Fruit fly (Drosophila melanogaster) whole organism, embryonic: Measurements from ENCODE around the gene CG42699.

Experiments
- Ada2b ChIP-seq: fragments of 200-800 bp; sonication (Bioruptor generic); IDR thresholded peaks from 2 replicates; pipeline ENCODE4 v1.3.6; 2022; ENCODE audit warnings: missing biosample characterization, missing genetic modification characterization
- B-H2 ChIP-seq: fragments of 200-800 bp; sonication (Bioruptor generic); optimal IDR thresholded peaks from 2 replicates; lab custom pipeline; 2018; ENCODE audit warnings: missing biosample characterization, mild to moderate bottlenecking, missing genetic modification characterization
- BEAF-32 ChIP-seq: fragments of 200-800 bp; sonication (Bioruptor generic); optimal IDR thresholded peaks from 3 replicates; lab custom pipeline; 2017; ENCODE audit warnings: missing biosample characterization, missing genetic modification characterization, mild to moderate bottlenecking, moderate library complexity, missing genetic modification reagents
- Bteb2 ChIP-seq: fragments of 200-800 bp; sonication (Bioruptor generic); optimal IDR thresholded peaks from 2 replicates; lab custom pipeline; 2016; ENCODE audit warnings: missing biosample characterization, missing genetic modification characterization
- CG11504 ChIP-seq: fragments of 200-800 bp; sonication (Bioruptor generic); optimal IDR thresholded peaks from 3 replicates; lab custom pipeline; 2019; ENCODE audit warnings: missing biosample characterization, mild to moderate bottlenecking, missing genetic modification characterization, moderate library complexity
- CG12744 ChIP-seq: fragments of 200-800 bp; sonication (Bioruptor generic); optimal IDR thresholded peaks from 2 replicates; lab custom pipeline; 2016; ENCODE audit warnings: missing biosample characterization, missing genetic modification characterization
- CG13624 ChIP-seq: fragments of 200-800 bp; sonication (Bioruptor generic); optimal IDR thresholded peaks from 2 replicates; lab custom pipeline; 2016; ENCODE audit warnings: missing biosample characterization, missing genetic modification characterization
- CG13894 ChIP-seq: fragments of 200-800 bp; sonication (Bioruptor generic); optimal IDR thresholded peaks from 3 replicates; lab custom pipeline; 2018; ENCODE audit warnings: missing biosample characterization, mild to moderate bottlenecking, missing genetic modification characterization, moderate library complexity
- CG14050 ChIP-seq: fragments of 200-800 bp; sonication (Bioruptor generic); IDR thresholded peaks from 3 replicates; pipeline ENCODE4 v1.3.6; 2022; ENCODE audit warnings: missing biosample characterization, missing genetic modification characterization
- CG15269 ChIP-seq: fragments of 200-800 bp; sonication (Bioruptor generic); optimal IDR thresholded peaks from 2 replicates; lab custom pipeline; 2018; ENCODE audit warnings: missing biosample characterization, mild to moderate bottlenecking, missing genetic modification characterization, moderate library complexity
- CG15514 ChIP-seq: fragments of 200-800 bp; sonication (Bioruptor generic); optimal IDR thresholded peaks from 3 replicates; lab custom pipeline; 2017; ENCODE audit warnings: missing biosample characterization, missing genetic modification characterization, mild to moderate bottlenecking, moderate library complexity, missing genetic modification reagents
- CG1602 ChIP-seq: fragments of 200-800 bp; sonication (Bioruptor generic); optimal IDR thresholded peaks from 3 replicates; lab custom pipeline; 2016; ENCODE audit warnings: missing biosample characterization, missing genetic modification characterization
- CG16815 ChIP-seq: fragments of 200-800 bp; sonication (Bioruptor generic); optimal IDR thresholded peaks from 3 replicates; lab custom pipeline; 2017; ENCODE audit warnings: missing biosample characterization, mild to moderate bottlenecking, missing genetic modification characterization
- CG17912 ChIP-seq: fragments of 200-800 bp; sonication (Bioruptor generic); optimal IDR thresholded peaks from 2 replicates; lab custom pipeline; 2018; ENCODE audit warnings: missing biosample characterization, mild to moderate bottlenecking, missing genetic modification characterization
- CG18764 ChIP-seq: fragments of 200-800 bp; sonication (Bioruptor generic); optimal IDR thresholded peaks from 3 replicates; lab custom pipeline; 2016; ENCODE audit warnings: missing biosample characterization, missing genetic modification characterization
- CG31224 ChIP-seq: fragments of 200-800 bp; sonication (Bioruptor generic); IDR thresholded peaks from 2 replicates; pipeline ENCODE4 v1.3.6; 2022; ENCODE audit warnings: missing biosample characterization, missing genetic modification characterization
- CG4282 ChIP-seq: fragments of 200-800 bp; sonication (Bioruptor generic); optimal IDR thresholded peaks from 2 replicates; lab custom pipeline; 2016; ENCODE audit warnings: missing biosample characterization, missing genetic modification characterization
- CG6654 ChIP-seq: fragments of 200-800 bp; sonication (Bioruptor generic); optimal IDR thresholded peaks from 2 replicates; lab custom pipeline; 2017; ENCODE audit warnings: missing biosample characterization, mild to moderate bottlenecking, missing genetic modification characterization
- CG6854 ChIP-seq: fragments of 200-800 bp; sonication (Bioruptor generic); optimal IDR thresholded peaks from 3 replicates; lab custom pipeline; 2017; ENCODE audit warnings: missing biosample characterization, mild to moderate bottlenecking, missing genetic modification characterization
- CG9817 ChIP-seq: fragments of 200-800 bp; sonication (Bioruptor generic); optimal IDR thresholded peaks from 2 replicates; lab custom pipeline; 2018; ENCODE audit warnings: missing biosample characterization, mild to moderate bottlenecking, missing genetic modification characterization, moderate library complexity
- Dref ChIP-seq: fragments of 200-800 bp; sonication (Bioruptor generic); IDR thresholded peaks from 2 replicates; pipeline ENCODE4 v1.3.6; 2022; ENCODE audit warnings: missing biosample characterization, missing genetic modification characterization
- Elba2 ChIP-seq: fragments of 200-800 bp; sonication (Bioruptor generic); optimal IDR thresholded peaks from 3 replicates; lab custom pipeline; 2016; ENCODE audit warnings: missing biosample characterization, missing genetic modification characterization
- Fer2 ChIP-seq: fragments of 200-800 bp; sonication (Bioruptor generic); optimal IDR thresholded peaks from 2 replicates; lab custom pipeline; 2018; ENCODE audit warnings: missing biosample characterization, mild to moderate bottlenecking, missing genetic modification characterization, moderate library complexity
- GATAe ChIP-seq: fragments of 200-800 bp; sonication (Bioruptor generic); conservative IDR thresholded peaks from 2 replicates; pipeline ENCODE4 v1.3.6; 2022; ENCODE audit warnings: missing biosample characterization, missing genetic modification characterization
- Gsc ChIP-seq: fragments of 200-800 bp; sonication (Bioruptor generic); IDR thresholded peaks from 2 replicates; pipeline ENCODE4 v1.3.6; 2022; ENCODE audit warnings: missing biosample characterization, missing genetic modification characterization
- Hand ChIP-seq: fragments of 200-800 bp; sonication (Bioruptor generic); optimal IDR thresholded peaks from 2 replicates; lab custom pipeline; 2017; ENCODE audit warnings: mild to moderate bottlenecking, missing biosample characterization, missing genetic modification reagents, missing genetic modification characterization
- HmgD ChIP-seq: fragments of 200-800 bp; sonication (Bioruptor generic); optimal IDR thresholded peaks from 3 replicates; lab custom pipeline; 2016; ENCODE audit warnings: missing biosample characterization, missing genetic modification characterization
- Hr78 ChIP-seq, 2 experiments: fragments of 200-800 bp in 1 of 2; fragments of >200 bp in 1 of 2; sonication (Bioruptor generic) in 1 of 2; optimal IDR thresholded peaks; 2 replicates each; lab custom pipeline; 2017 to 2019; ENCODE audit warnings: missing biosample characterization in 2 of 2, missing genetic modification characterization in 2 of 2, mild to moderate bottlenecking in 1 of 2, moderate library complexity in 1 of 2
- Mad ChIP-seq: fragments of 200-800 bp; sonication (Bioruptor generic); optimal IDR thresholded peaks from 2 replicates; lab custom pipeline; 2016; ENCODE audit warnings: missing biosample characterization, missing genetic modification characterization
- Pdp1 ChIP-seq, 2 experiments: fragments of 200-800 bp; sonication (Bioruptor generic); optimal IDR thresholded peaks; 3 replicates each; lab custom pipeline; 2016; ENCODE audit warnings: missing biosample characterization in 2 of 2, missing genetic modification characterization in 2 of 2, mild to moderate bottlenecking in 1 of 2, moderate library complexity in 1 of 2
- Ravus ChIP-seq: fragments of 200-800 bp; sonication (Bioruptor generic); IDR thresholded peaks from 2 replicates; pipeline ENCODE4 v1.3.6; 2022; ENCODE audit warnings: missing biosample characterization, missing genetic modification characterization
- Stat92E ChIP-seq, 3 experiments: fragments of >200 bp in 2 of 3; fragments of 200-800 bp in 1 of 3; sonication (Bioruptor generic) in 1 of 3; optimal IDR thresholded peaks; 2 replicates each; lab custom pipeline; 2017 to 2019; ENCODE audit warnings: missing biosample characterization in 3 of 3, missing genetic modification characterization in 3 of 3, mild to moderate bottlenecking in 1 of 3, moderate library complexity in 1 of 3
- TFAM ChIP-seq: fragments of 200-800 bp; sonication (Bioruptor generic); optimal IDR thresholded peaks from 2 replicates; lab custom pipeline; 2017; ENCODE audit warnings: missing biosample characterization, missing genetic modification characterization, inconsistent platforms
- dan ChIP-seq: fragments of 200-800 bp; sonication (Bioruptor generic); IDR thresholded peaks from 2 replicates; pipeline ENCODE4 v1.3.6; 2022; ENCODE audit warnings: missing biosample characterization, missing genetic modification characterization
- exex ChIP-seq: fragments of 200-800 bp; sonication (Bioruptor generic); optimal IDR thresholded peaks from 4 replicates; lab custom pipeline; 2018; ENCODE audit warnings: missing biosample characterization, mild to moderate bottlenecking, missing genetic modification characterization, moderate library complexity
- fd64A ChIP-seq: fragments of 200-800 bp; sonication (Bioruptor generic); optimal IDR thresholded peaks from 3 replicates; lab custom pipeline; 2018; ENCODE audit warnings: missing biosample characterization, mild to moderate bottlenecking, missing genetic modification characterization
- gcm ChIP-seq: fragments of 200-800 bp; sonication (Bioruptor generic); optimal IDR thresholded peaks from 2 replicates; lab custom pipeline; 2019; ENCODE audit warnings: missing biosample characterization, mild to moderate bottlenecking, missing genetic modification characterization, moderate library complexity
- grn ChIP-seq: fragments of 200-800 bp; sonication (Bioruptor generic); optimal IDR thresholded peaks from 3 replicates; lab custom pipeline; 2017; ENCODE audit warnings: missing biosample characterization, missing genetic modification characterization
- lbe ChIP-seq: fragments of 200-800 bp; sonication (Bioruptor generic); optimal IDR thresholded peaks from 2 replicates; lab custom pipeline; 2016; ENCODE audit warnings: missing biosample characterization, mild to moderate bottlenecking, missing genetic modification characterization
- odd ChIP-seq: fragments of 200-800 bp; sonication (Bioruptor generic); optimal IDR thresholded peaks from 2 replicates; lab custom pipeline; 2017; ENCODE audit warnings: missing biosample characterization, mild to moderate bottlenecking, missing genetic modification characterization
- peb ChIP-seq: fragments of 200-800 bp; sonication (Bioruptor generic); IDR thresholded peaks from 2 replicates; pipeline ENCODE4 v1.3.6; 2022; ENCODE audit warnings: missing biosample characterization, missing genetic modification characterization
- sima ChIP-seq: fragments of 200-800 bp; sonication (Bioruptor generic); optimal IDR thresholded peaks from 2 replicates; lab custom pipeline; 2016; ENCODE audit warnings: missing biosample characterization, missing genetic modification characterization
- slbo ChIP-seq: fragments of 200-800 bp; sonication (Bioruptor generic); IDR thresholded peaks from 2 replicates; pipeline ENCODE4 v1.3.6; 2022; ENCODE audit warnings: missing biosample characterization, missing genetic modification characterization
- so ChIP-seq: fragments of 200-800 bp; sonication (Bioruptor generic); IDR thresholded peaks from 3 replicates; pipeline ENCODE4 v1.3.6; 2022; ENCODE audit warnings: missing biosample characterization, missing genetic modification characterization
- sug ChIP-seq: fragments of 200-800 bp; optimal IDR thresholded peaks from 2 replicates; lab custom pipeline; 2019; ENCODE audit warnings: missing biosample characterization, mild to moderate bottlenecking, missing genetic modification characterization, moderate library complexity

Gene CG42699

dm6 chrX:5724744-5725185 lies 39.6 kb upstream of the CG42699 start (continued):
- TF ChIP-seq Stat92E (GFP tag; optimal IDR thresholded peaks at IDR 0.05; lab: Kevin White, UChicago) (no peak), CG15269 (tag; lab: Kevin White, UChicago) (peak; percentile 33)

DNA sequence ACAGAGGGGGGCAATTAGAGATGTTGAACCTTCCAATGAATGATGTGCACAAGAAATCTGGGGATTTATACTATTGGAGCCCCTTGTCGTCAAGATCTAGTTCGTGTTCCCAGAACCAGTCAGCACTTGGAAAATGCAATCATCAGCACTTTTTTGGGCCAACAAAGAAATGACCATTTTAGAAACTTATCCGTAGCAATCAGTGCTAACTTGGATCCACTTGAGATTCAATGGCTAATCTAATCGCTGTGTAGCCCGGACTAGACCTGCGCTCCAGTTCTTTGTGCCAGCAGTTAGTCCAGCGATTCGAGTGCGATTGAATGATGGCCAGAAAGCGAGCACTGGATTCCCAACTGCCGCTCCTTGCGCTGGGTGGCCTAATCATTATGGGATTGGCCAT lies 31.9 kb upstream of the CG42699 start, which contains the start of gene CG15773:
TSS of gene CG15773 (plus strand) at position 301 of the 400 bp plus-strand sequence.
- no peak for TF ChIP-seq sug (tag; lab: Kevin White, UChicago)
- TF ChIP-seq grn: peak; percentile 26
- TF ChIP-seq Ada2b (GFP tag; lab: Robert Waterston, UW): no peak
- peak; percentile 8 for TF ChIP-seq exex (tag; lab: Kevin White, UChicago)
- TF ChIP-seq Hr78 (GFP tag; optimal IDR thresholded peaks at IDR 0.05; lab: Kevin White, UChicago): no peak
- no peak for TF ChIP-seq CG13894
- no peak for TF ChIP-seq BEAF-32 (GFP tag; lab: Kevin White, UChicago)
- no peak for TF ChIP-seq Pdp1 (GFP tag; optimal IDR thresholded peaks at IDR 0.05; lab: Kevin White, UChicago)
- TF ChIP-seq CG15514 (GFP tag; lab: Kevin White, UChicago): peak; percentile 84

DNA sequence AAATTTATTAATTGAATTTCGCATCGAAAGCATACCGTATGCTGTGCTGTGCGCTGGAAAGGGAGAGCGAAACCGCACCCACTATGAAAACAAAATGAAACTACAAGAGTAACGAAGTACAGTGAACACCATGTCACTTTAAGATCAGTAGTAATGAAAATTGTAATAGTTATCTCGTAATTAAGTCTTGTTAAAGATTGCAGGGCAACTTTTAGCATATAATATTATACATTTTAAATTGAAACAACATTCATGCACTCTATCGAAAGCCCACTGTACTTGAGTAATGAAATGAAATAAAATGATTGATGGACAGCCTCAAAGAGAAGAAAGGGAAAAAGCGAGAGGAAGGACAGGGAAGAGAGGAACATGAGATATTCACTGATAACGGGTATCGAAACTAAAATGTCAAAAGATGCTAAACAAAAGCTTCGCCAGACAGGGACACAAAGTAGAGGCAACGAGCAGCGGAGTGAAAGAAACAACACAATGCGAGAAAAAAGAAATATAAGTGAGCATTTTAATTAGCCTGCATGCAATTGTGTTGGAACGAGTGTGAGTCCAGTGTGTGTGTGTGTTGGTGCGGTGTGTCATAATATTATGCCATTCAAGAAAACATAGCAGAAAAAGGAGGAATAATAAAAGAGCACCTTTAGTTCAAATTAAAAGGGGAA lies 28.9 kb upstream of the CG42699 start:
- TF ChIP-seq Gsc (GFP tag; lab: Robert Waterston, UW) (0 out of 2 replicates have a peak, but pooled peaks have one; percentile 17), CG17912 (GFP tag; lab: Kevin White, UChicago) (no peak), Stat92E (GFP tag; optimal IDR thresholded peaks at IDR 0.05; lab: Kevin White, UChicago) (no peak), odd (peak; percentile 50), CG1602 (GFP tag; lab: Kevin White, UChicago) (peak; percentile 59), Hr78 (GFP tag; optimal IDR thresholded peaks at IDR 0.05; lab: Kevin White, UChicago) (peak in 1 of 2 experiments; percentile 33), CG18764 (peak; percentile 26), CG12744 (peak; percentile 33), HmgD (GFP tag; lab: Kevin White, UChicago) (no peak), fd64A (no peak), CG6854 (peak; percentile 2), Dref (no peak), CG6654 (no peak), CG13624 (GFP tag; lab: Kevin White, UChicago) (peak; percentile 49), Ravus (peak; percentile 30), so (GFP tag; lab: Robert Waterston, UW) (peak; percentile 80), lbe (peak; percentile 80), B-H2 (GFP tag; lab: Kevin White, UChicago) (no peak), peb (GFP tag; lab: Robert Waterston, UW) (peak; percentile 51), dan (0 out of 2 replicates have a peak, but pooled peaks have one; percentile 30), gcm (GFP tag; lab: Kevin White, UChicago) (peak; percentile 76), Hand (GFP tag; lab: Kevin White, UChicago) (peak; percentile 59), CG16815 (peak; percentile 66), TFAM (GFP tag; lab: Kevin White, UChicago) (no peak), Elba2 (GFP tag; lab: Kevin White, UChicago) (no peak), Bteb2 (GFP tag; lab: Kevin White, UChicago) (peak; percentile 57), CG4282 (GFP tag; lab: Kevin White, UChicago) (no peak), slbo (GFP tag; lab: Robert Waterston, UW) (peak; percentile 90), GATAe (GFP tag; lab: Robert Waterston, UW) (0 out of 2 replicates have a peak, but pooled peaks have one; percentile 14), CG9817 (tag; lab: Kevin White, UChicago) (peak; percentile 75), CG31224 (GFP tag; lab: Robert Waterston, UW) (no peak), Fer2 (tag; lab: Kevin White, UChicago) (peak; percentile 36), CG14050 (peak; percentile 67), CG11504 (tag; lab: Kevin White, UChicago) (peak; percentile 87), Mad (GFP tag; lab: Kevin White, UChicago) (peak; percentile 55), sima (no peak)
